Worm (Caenorhabditis elegans) whole organism, L2 larva: ENCODE results near the gene F33A8.7.

ENCODE experiments used
- fos-1 ChIP-seq: fragments of 150-350 bp; optimal IDR thresholded peaks from 2 replicates; lab custom pipeline; 2014; ENCODE audit warnings: missing biosample characterization, missing genetic modification characterization
- lin-13 ChIP-seq: fragments of 150-350 bp; optimal IDR thresholded peaks from 2 replicates; lab custom pipeline; 2014; ENCODE audit warnings: missing biosample characterization, missing genetic modification reagents, missing genetic modification characterization
- mab-5 ChIP-seq: fragments of 150-350 bp; optimal IDR thresholded peaks from 2 replicates; lab custom pipeline; 2014; ENCODE audit warnings: missing biosample characterization, missing genetic modification characterization
- peb-1 ChIP-seq: fragments of 150-350 bp; optimal IDR thresholded peaks from 2 replicates; lab custom pipeline; 2014; ENCODE audit warnings: missing biosample characterization, missing genetic modification characterization
- sem-4 ChIP-seq: fragments of 150-350 bp; optimal IDR thresholded peaks from 2 replicates; lab custom pipeline; 2014; ENCODE audit warnings: missing biosample characterization, missing genetic modification reagents, missing genetic modification characterization

DNA sequence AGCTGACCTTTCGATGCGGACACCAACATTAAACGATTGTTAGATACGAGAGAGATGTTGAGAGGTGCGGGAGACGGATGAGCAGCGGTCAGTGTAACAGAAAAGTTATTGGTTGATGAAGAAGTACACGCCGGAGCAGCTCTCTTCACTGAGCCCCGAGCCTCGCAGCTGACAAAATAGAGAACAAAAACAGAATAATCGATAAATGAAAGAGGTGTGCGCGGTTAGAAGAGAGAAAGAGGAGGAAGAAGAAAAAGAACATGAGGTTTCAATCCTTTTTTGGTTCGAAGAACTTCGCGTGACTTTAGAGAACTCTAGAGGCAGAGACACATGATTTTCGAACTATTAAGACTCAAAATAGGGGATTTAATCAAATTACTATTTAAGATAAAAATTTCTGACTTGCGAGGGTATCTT, 16.4 kb upstream of the F33A8.7 start:
- TF ChIP-seq sem-4 (tag; lab: Kevin White, UChicago), result peak; percentile 28
- TF ChIP-seq lin-13 (GFP tag; lab: Kevin White, UChicago), result no peak
- no peak for TF ChIP-seq mab-5 (tag; lab: Kevin White, UChicago)
- no peak for TF ChIP-seq fos-1 (tag; lab: Kevin White, UChicago)
- no peak for TF ChIP-seq peb-1 (tag; lab: Kevin White, UChicago)
